Fruit fly (Drosophila melanogaster): ENCODE results near the gene Lip4.
A peak's percentile ranks its signal among the peaks of the same experiment; 100 is the strongest.

Lip4 gene

dm6 chr2L:10543048-10543752 is 15.8 kb downstream of the Lip4 start (continued):
- TF ChIP-seq CG9817 (tag; optimal IDR thresholded peaks at IDR 0.05) (no peak), repo (GFP tag; optimal IDR thresholded peaks at IDR 0.05) (no peak), sens (GFP tag) (peak; percentile 74), CG6272 (GFP tag; IDR thresholded peaks at IDR 0.05) (no peak), crc (GFP tag; optimal IDR thresholded peaks at IDR 0.05) (no peak), ab (GFP tag; optimal IDR thresholded peaks at IDR 0.05) (no peak), Oaz (GFP tag; IDR thresholded peaks at IDR 0.05) (no peak), seq (GFP tag; IDR thresholded peaks at IDR 0.05) (no peak), Nf-YA (GFP tag; IDR thresholded peaks at IDR 0.05) (no peak), BtbVII (GFP tag; optimal IDR thresholded peaks at IDR 0.05) (no peak), Oli (tag; optimal IDR thresholded peaks at IDR 0.05) (peak; percentile 60), lola (GFP tag; optimal IDR thresholded peaks at IDR 0.05) (peak in 1 of 3 experiments; percentile 74), dmrt99B (tag; optimal IDR thresholded peaks at IDR 0.05) (peak; percentile 50), Doc3 (GFP tag; IDR thresholded peaks at IDR 0.05; ENCODE audit: partially characterized antibody) (no peak), CG17802 (tag; optimal IDR thresholded peaks at IDR 0.05) (no peak), Ssrp (tag; optimal IDR thresholded peaks at IDR 0.05) (peak; percentile 70), HmgD (GFP tag; optimal IDR thresholded peaks at IDR 0.05) (no peak), CG10979 (tag; optimal IDR thresholded peaks at IDR 0.05) (peak; percentile 84), CG10366 (GFP tag; IDR thresholded peaks at IDR 0.05) (peak; percentile 20; the same call in 1 of the 2 replicates), Nf-YC (tag; optimal IDR thresholded peaks at IDR 0.05) (no peak), Mes4 (GFP tag; optimal IDR thresholded peaks at IDR 0.05) (no peak), klu (GFP tag; IDR thresholded peaks at IDR 0.05) (no peak), CG30020 (tag; optimal IDR thresholded peaks at IDR 0.05) (no peak), tll (GFP tag; optimal IDR thresholded peaks at IDR 0.05) (no peak), Kr (GFP tag; optimal IDR thresholded peaks at IDR 0.05) (peak; percentile 26), CG1832 (GFP tag; optimal IDR thresholded peaks at IDR 0.05) (no peak), CG2129 (GFP tag; IDR thresholded peaks at IDR 0.05; ENCODE audit: partially characterized antibody) (no peak), chm (GFP tag; IDR thresholded peaks at IDR 0.05) (no peak), Ravus (GFP tag; IDR thresholded peaks at IDR 0.05) (no peak), fd64A (GFP tag; optimal IDR thresholded peaks at IDR 0.05) (no peak), Xrp1 (GFP tag; IDR thresholded peaks at IDR 0.05) (peak; percentile 74), Eip74EF (GFP tag; optimal IDR thresholded peaks at IDR 0.05) (peak in 1 of 2 experiments; percentile 52), Tbp (GFP tag; optimal IDR thresholded peaks at IDR 0.05) (no peak), CG30431 (GFP tag; optimal IDR thresholded peaks at IDR 0.05) (no peak), ham (GFP tag; IDR thresholded peaks at IDR 0.05) (no peak), dati (GFP tag; IDR thresholded peaks at IDR 0.05) (no peak), Awh (GFP tag; IDR thresholded peaks at IDR 0.05) (0 out of 2 replicates have a peak, but pooled peaks have one; percentile 41), crol (GFP tag; IDR thresholded peaks at IDR 0.05) (peak; percentile 19; the same call in 1 of the 2 replicates), CG32532 (GFP tag; IDR thresholded peaks at IDR 0.05) (0 out of 2 replicates have a peak, but pooled peaks have one; percentile 25), ATbp (GFP tag; optimal IDR thresholded peaks at IDR 0.05) (peak; percentile 62), CG9215 (GFP tag; IDR thresholded peaks at IDR 0.05) (no peak), CG9932 (GFP tag; IDR thresholded peaks at IDR 0.05) (no peak; the same call in 1 of the 2 replicates), Ada2b (GFP tag; IDR thresholded peaks at IDR 0.05) (no peak), CG13123 (GFP tag; optimal IDR thresholded peaks at IDR 0.05) (no peak), ci (GFP tag; IDR thresholded peaks at IDR 0.05) (peak; percentile 36; the same call in 1 of the 3 replicates), CG14441 (GFP tag; IDR thresholded peaks at IDR 0.05) (no peak), TFAM (GFP tag; optimal IDR thresholded peaks at IDR 0.05) (no peak), CG12071 (GFP tag; optimal IDR thresholded peaks at IDR 0.05) (no peak), CG3407 (GFP tag; optimal IDR thresholded peaks at IDR 0.05) (peak; percentile 18), Ptx1 (GFP tag; IDR thresholded peaks at IDR 0.05) (no peak; the same call in 1 of the 2 replicates)
